Fruit fly (Drosophila melanogaster) whole organism, embryonic: Measurements from ENCODE around the gene CG44158.

Source experiments
- Awh ChIP-seq: fragments of 200-800 bp; sonication (Bioruptor generic); IDR thresholded peaks from 2 replicates; pipeline ENCODE4, ENCODE4 v1.3.6; 2022; ENCODE audit warnings: missing biosample characterization, missing genetic modification characterization
- C15 ChIP-seq: fragments of 200-800 bp; sonication (Bioruptor generic); IDR thresholded peaks from 3 replicates; pipeline ENCODE4 v1.3.6; 2022; ENCODE audit warnings: missing biosample characterization, missing genetic modification characterization
- CG10147 ChIP-seq: fragments of 200-800 bp; sonication (Bioruptor generic); optimal IDR thresholded peaks from 2 replicates; lab custom pipeline; 2019; ENCODE audit warnings: missing biosample characterization, mild to moderate bottlenecking, missing genetic modification characterization, moderate library complexity
- CG10959 ChIP-seq: fragments of 200-800 bp; sonication (Bioruptor generic); IDR thresholded peaks from 2 replicates; pipeline ENCODE4 v1.3.6; 2022; ENCODE audit warnings: missing biosample characterization, missing genetic modification characterization
- CG11247 ChIP-seq: fragments of 200-800 bp; sonication (Bioruptor generic); IDR thresholded peaks from 2 replicates; pipeline ENCODE4 v1.3.6; 2022; ENCODE audit warnings: missing biosample characterization, missing genetic modification characterization
- CG12236 ChIP-seq: fragments of 200-800 bp; sonication (Bioruptor generic); optimal IDR thresholded peaks from 2 replicates; lab custom pipeline; 2016; ENCODE audit warnings: missing biosample characterization, missing genetic modification characterization
- CG16815 ChIP-seq: fragments of 200-800 bp; sonication (Bioruptor generic); optimal IDR thresholded peaks from 3 replicates; lab custom pipeline; 2017; ENCODE audit warnings: missing biosample characterization, mild to moderate bottlenecking, missing genetic modification characterization
- CG1792 ChIP-seq: fragments of 200-800 bp; sonication (Bioruptor generic); optimal IDR thresholded peaks from 2 replicates; lab custom pipeline; 2016; ENCODE audit warnings: missing biosample characterization, missing genetic modification characterization
- CG2678 ChIP-seq: fragments of 200-800 bp; sonication (Bioruptor generic); optimal IDR thresholded peaks from 3 replicates; lab custom pipeline; 2019; ENCODE audit warnings: missing biosample characterization, mild to moderate bottlenecking, missing genetic modification characterization, moderate library complexity
- CG31388 ChIP-seq: fragments of 200-800 bp; sonication (Bioruptor generic); optimal IDR thresholded peaks from 2 replicates; lab custom pipeline; 2016; ENCODE audit warnings: missing biosample characterization, missing genetic modification characterization
- CG33557 ChIP-seq: fragments of 200-800 bp; sonication (Bioruptor generic); optimal IDR thresholded peaks from 2 replicates; lab custom pipeline; 2019; ENCODE audit warnings: missing biosample characterization, mild to moderate bottlenecking, missing genetic modification characterization, moderate library complexity
- CG34376 ChIP-seq: fragments of 200-800 bp; sonication (Bioruptor generic); optimal IDR thresholded peaks from 2 replicates; lab custom pipeline; 2018; ENCODE audit warnings: missing biosample characterization, mild to moderate bottlenecking, missing genetic modification characterization
- CG3847 ChIP-seq: fragments of 200-800 bp; sonication (Bioruptor generic); IDR thresholded peaks from 2 replicates; pipeline ENCODE4 v1.3.6; 2022; ENCODE audit warnings: missing biosample characterization, missing genetic modification characterization
- CG4328 ChIP-seq: fragments of 200-800 bp; sonication (Bioruptor generic); optimal IDR thresholded peaks from 3 replicates; lab custom pipeline; 2017; ENCODE audit warnings: missing biosample characterization, missing genetic modification reagents, missing genetic modification characterization
- CG43689 ChIP-seq: fragments of 200-800 bp; sonication (Bioruptor generic); IDR thresholded peaks from 2 replicates; pipeline ENCODE4 v1.3.6; 2022; ENCODE audit warnings: missing biosample characterization, missing genetic modification characterization
- CG4404 ChIP-seq: fragments of 200-800 bp; sonication (Bioruptor generic); IDR thresholded peaks from 2 replicates; pipeline ENCODE4 v1.3.6; 2022; ENCODE audit warnings: missing biosample characterization, missing genetic modification characterization
- CG7271 ChIP-seq: fragments of 200-800 bp; sonication (Bioruptor generic); optimal IDR thresholded peaks from 2 replicates; lab custom pipeline; 2018; ENCODE audit warnings: missing biosample characterization, mild to moderate bottlenecking, missing genetic modification characterization, moderate library complexity
- CG8478 ChIP-seq: fragments of >200 bp; optimal IDR thresholded peaks from 2 replicates; lab custom pipeline; 2018
- CG9437 ChIP-seq: fragments of 200-800 bp; sonication (Bioruptor generic); optimal IDR thresholded peaks from 2 replicates; lab custom pipeline; 2018; ENCODE audit warnings: missing biosample characterization, mild to moderate bottlenecking, missing genetic modification characterization
- CG9797 ChIP-seq: fragments of 200-800 bp; sonication (Bioruptor generic); optimal IDR thresholded peaks from 3 replicates; lab custom pipeline; 2018; ENCODE audit warnings: missing biosample characterization, mild to moderate bottlenecking, missing genetic modification characterization
- CrebB ChIP-seq: fragments of 200-800 bp; sonication (Bioruptor generic); optimal IDR thresholded peaks from 3 replicates; lab custom pipeline; 2018; ENCODE audit warnings: missing biosample characterization, mild to moderate bottlenecking, missing genetic modification characterization
- Dad ChIP-seq: fragments of 200-800 bp; sonication (Bioruptor generic); optimal IDR thresholded peaks from 3 replicates; lab custom pipeline; 2016; ENCODE audit warnings: missing biosample characterization, missing genetic modification characterization
- Fer1 ChIP-seq: fragments of 200-800 bp; sonication (Bioruptor generic); optimal IDR thresholded peaks from 2 replicates; lab custom pipeline; 2017; ENCODE audit warnings: missing biosample characterization, mild to moderate bottlenecking, missing genetic modification characterization
- Fer2 ChIP-seq: fragments of 200-800 bp; sonication (Bioruptor generic); optimal IDR thresholded peaks from 2 replicates; lab custom pipeline; 2018; ENCODE audit warnings: missing biosample characterization, mild to moderate bottlenecking, missing genetic modification characterization, moderate library complexity
- HLH4C ChIP-seq: fragments of 200-800 bp; sonication (Bioruptor generic); IDR thresholded peaks from 3 replicates; pipeline ENCODE4 v1.3.6; 2022; ENCODE audit warnings: missing biosample characterization, missing genetic modification characterization; ENCODE audit not compliant: partially characterized antibody
- Hr78 ChIP-seq, 2 experiments: fragments of 200-800 bp in 1 of 2; fragments of >200 bp in 1 of 2; sonication (Bioruptor generic) in 1 of 2; optimal IDR thresholded peaks; 2 replicates each; lab custom pipeline; 2017 to 2019; ENCODE audit warnings: missing biosample characterization in 2 of 2, missing genetic modification characterization in 2 of 2, mild to moderate bottlenecking in 1 of 2, moderate library complexity in 1 of 2
- Mad ChIP-seq: fragments of 200-800 bp; sonication (Bioruptor generic); optimal IDR thresholded peaks from 2 replicates; lab custom pipeline; 2016; ENCODE audit warnings: missing biosample characterization, missing genetic modification characterization
- Mrtf ChIP-seq: fragments of 200-800 bp; sonication (Bioruptor generic); IDR thresholded peaks from 3 replicates; pipeline ENCODE4 v1.3.6; 2022; ENCODE audit warnings: missing biosample characterization, missing genetic modification characterization
- NFAT ChIP-seq: fragments of 200-800 bp; sonication (Bioruptor generic); IDR thresholded peaks from 2 replicates; pipeline ENCODE4 v1.3.6; 2022; ENCODE audit warnings: missing biosample characterization, missing genetic modification characterization
- Six4 ChIP-seq: fragments of 200-800 bp; sonication (Bioruptor generic); optimal IDR thresholded peaks from 2 replicates; lab custom pipeline; 2016; ENCODE audit warnings: missing biosample characterization, missing genetic modification characterization
- Sox100B ChIP-seq: fragments of 200-800 bp; sonication (Bioruptor generic); optimal IDR thresholded peaks from 3 replicates; lab custom pipeline; 2018; ENCODE audit warnings: missing biosample characterization, mild to moderate bottlenecking, missing genetic modification characterization
- Sry-δ ChIP-seq: fragments of 200-800 bp; sonication (Bioruptor generic); optimal IDR thresholded peaks from 2 replicates; lab custom pipeline; 2016; ENCODE audit warnings: missing biosample characterization, missing genetic modification characterization
- Vsx1 ChIP-seq: fragments of 200-800 bp; sonication (Bioruptor generic); optimal IDR thresholded peaks from 2 replicates; lab custom pipeline; 2017; ENCODE audit warnings: missing biosample characterization, mild to moderate bottlenecking, missing genetic modification characterization, missing genetic modification reagents
- cas ChIP-seq: fragments of 200-800 bp; sonication (Bioruptor generic); IDR thresholded peaks from 2 replicates; pipeline ENCODE4 v1.3.6; 2022; ENCODE audit warnings: missing biosample characterization, missing genetic modification characterization
- cato ChIP-seq: fragments of 200-800 bp; sonication (Bioruptor generic); optimal IDR thresholded peaks from 2 replicates; lab custom pipeline; 2016; ENCODE audit warnings: missing biosample characterization, missing genetic modification characterization, borderline replicate concordance
- grn ChIP-seq: fragments of 200-800 bp; sonication (Bioruptor generic); optimal IDR thresholded peaks from 3 replicates; lab custom pipeline; 2017; ENCODE audit warnings: missing biosample characterization, missing genetic modification characterization
- gro ChIP-seq: fragments of 200-800 bp; sonication (Bioruptor generic); optimal IDR thresholded peaks from 2 replicates; lab custom pipeline; 2016; ENCODE audit warnings: missing biosample characterization, missing genetic modification characterization
- ham ChIP-seq: fragments of 200-800 bp; sonication (Bioruptor generic); IDR thresholded peaks from 2 replicates; pipeline ENCODE4 v1.3.6; 2022; ENCODE audit warnings: missing biosample characterization, missing genetic modification characterization
- jigr1 ChIP-seq: fragments of 200-800 bp; sonication (Bioruptor generic); IDR thresholded peaks from 3 replicates; pipeline ENCODE4 v1.3.6; 2022; ENCODE audit warnings: missing biosample characterization, missing genetic modification characterization
- ken ChIP-seq: fragments of 200-800 bp; sonication (Bioruptor generic); IDR thresholded peaks from 3 replicates; pipeline ENCODE4 v1.3.6; 2022; ENCODE audit warnings: missing biosample characterization, missing genetic modification characterization
- maf-S ChIP-seq: fragments of 200-800 bp; sonication (Bioruptor generic); optimal IDR thresholded peaks from 2 replicates; lab custom pipeline; 2016; ENCODE audit warnings: missing biosample characterization, missing genetic modification characterization
- nerfin-2 ChIP-seq: fragments of 200-800 bp; sonication (Bioruptor generic); IDR thresholded peaks from 2 replicates; pipeline ENCODE4 v1.3.6; 2022; ENCODE audit warnings: missing biosample characterization, missing genetic modification characterization; ENCODE audit not compliant: partially characterized antibody
- pan ChIP-seq, 4 experiments: fragments of >200 bp in 3 of 4; fragments of 200-800 bp in 1 of 4; sonication (Bioruptor generic) in 1 of 4; optimal IDR thresholded peaks in 3 of 4; IDR thresholded peaks in 1 of 4; 2 replicates each; pipeline versions ENCODE4 v1.3.6 to Lab custom; 2017 to 2022; ENCODE audit warnings: missing biosample characterization in 2 of 4, missing genetic modification characterization in 2 of 4, mixed read lengths in 1 of 4
- pita ChIP-seq: fragments of 200-800 bp; sonication (Bioruptor generic); optimal IDR thresholded peaks from 2 replicates; lab custom pipeline; 2017; ENCODE audit warnings: missing biosample characterization, mild to moderate bottlenecking, missing genetic modification characterization
- psq ChIP-seq: fragments of 200-800 bp; sonication (Bioruptor generic); optimal IDR thresholded peaks from 2 replicates; lab custom pipeline; 2017; ENCODE audit warnings: missing biosample characterization, missing genetic modification characterization
- sim ChIP-seq: fragments of 200-800 bp; sonication (Bioruptor generic); IDR thresholded peaks from 2 replicates; pipeline ENCODE4 v1.3.6; 2022; ENCODE audit warnings: missing biosample characterization, missing genetic modification characterization
- sisA ChIP-seq: fragments of 200-800 bp; sonication (Bioruptor generic); IDR thresholded peaks from 2 replicates; pipeline ENCODE4 v1.3.6; 2022; ENCODE audit warnings: missing biosample characterization, missing genetic modification characterization
- slp2 ChIP-seq: fragments of 200-800 bp; sonication (Bioruptor generic); optimal IDR thresholded peaks from 2 replicates; lab custom pipeline; 2016; ENCODE audit warnings: missing biosample characterization, missing genetic modification characterization
- tna ChIP-seq: fragments of 200-800 bp; sonication (Bioruptor generic); IDR thresholded peaks from 2 replicates; pipeline ENCODE4 v1.3.6; 2022; ENCODE audit warnings: missing biosample characterization, missing genetic modification characterization; ENCODE audit not compliant: partially characterized antibody

Gene CG44158

DNA sequence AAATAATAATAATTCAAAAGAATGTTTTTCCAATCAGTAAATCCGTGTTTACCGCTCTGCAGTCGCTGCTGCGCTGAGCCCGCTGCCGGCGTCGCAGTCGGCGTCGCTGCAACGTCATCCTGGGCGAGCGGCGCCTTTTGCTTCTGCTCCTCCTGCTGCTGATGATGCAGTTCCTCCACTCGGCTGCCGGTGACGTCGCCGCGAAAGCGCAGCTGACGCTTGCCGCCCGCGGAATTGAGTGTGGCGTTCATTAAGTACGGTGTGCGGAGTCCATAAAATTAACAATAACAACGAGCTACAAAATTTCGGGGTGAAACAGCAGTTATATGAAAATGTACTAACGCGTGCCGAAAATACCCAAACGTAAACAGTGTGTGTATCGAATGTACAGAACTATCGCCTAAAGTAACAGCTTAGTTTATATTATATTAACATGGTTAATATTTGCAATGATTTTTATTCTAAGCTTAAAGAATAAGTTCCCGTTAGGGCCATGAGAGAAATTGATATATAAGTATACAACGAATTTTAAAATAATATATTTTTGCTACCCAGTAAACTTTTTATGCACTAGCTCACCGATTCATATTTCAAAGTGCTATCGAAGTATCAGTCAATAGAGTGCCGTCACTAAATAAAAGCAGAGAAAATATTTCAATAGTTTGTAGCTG is 44.4 kb upstream of the CG44158 start, which contains the start of the genes CG7218 and Cbp20 (continued):
- no peak for TF ChIP-seq sim (GFP tag; lab: Robert Waterston, UW)
- TF ChIP-seq pita (GFP tag; lab: Kevin White, UChicago) = no peak
- TF ChIP-seq CG7271 (tag; lab: Kevin White, UChicago) = peak; percentile 28
- TF ChIP-seq CG11247 (GFP tag; lab: Robert Waterston, UW) = peak; percentile 80
- TF ChIP-seq Mad = peak; percentile 14
- TF ChIP-seq Dad = peak; percentile 16
- no peak for TF ChIP-seq CG8478 (lab: Kevin White, UChicago)
- TF ChIP-seq Six4 (GFP tag; lab: Kevin White, UChicago) = peak; percentile 57
- TF ChIP-seq pan (optimal IDR thresholded peaks at IDR 0.05; lab: Kevin White, UChicago) = no peak
- peak in 1 of 2 experiments; percentile 82 for TF ChIP-seq pan (GFP tag; optimal IDR thresholded peaks at IDR 0.05 in 1 of 2, IDR thresholded peaks at IDR 0.05 in 1 of 2)
- no peak for TF ChIP-seq psq (GFP tag; lab: Kevin White, UChicago)
- no peak for TF ChIP-seq grn
- peak; percentile 49; the same call in 1 of the 2 replicates for TF ChIP-seq Awh (GFP tag; lab: Robert Waterston, UW)
- no peak for TF ChIP-seq CG12236 (GFP tag; lab: Kevin White, UChicago)
- no peak for TF ChIP-seq Vsx1 (GFP tag; lab: Kevin White, UChicago)
- peak; percentile 56 for TF ChIP-seq Fer2 (tag; lab: Kevin White, UChicago)
- TF ChIP-seq cas (GFP tag; lab: Robert Waterston, UW) = peak; percentile 41; the same call in 1 of the 2 replicates
- 0 out of 3 replicates have a peak, but pooled peaks have one; percentile 5 for TF ChIP-seq C15
- TF ChIP-seq CG1792 (GFP tag; lab: Kevin White, UChicago) = no peak
- TF ChIP-seq Hr78 (GFP tag; optimal IDR thresholded peaks at IDR 0.05; lab: Kevin White, UChicago) = no peak
- TF ChIP-seq CG43689 (GFP tag; lab: Robert Waterston, UW) = no peak
- TF ChIP-seq Sox100B (GFP tag; lab: Kevin White, UChicago) = peak; percentile 35
- peak; percentile 47 for TF ChIP-seq CG4328 (GFP tag; lab: Kevin White, UChicago)
- peak; percentile 83 for TF ChIP-seq Sry-δ (GFP tag; lab: Kevin White, UChicago)
- peak; percentile 29; the same call in 1 of the 2 replicates for TF ChIP-seq tna
- TF ChIP-seq CrebB = peak; percentile 3
- no peak; the same call in 1 of the 2 replicates for TF ChIP-seq CG4404 (GFP tag; lab: Robert Waterston, UW)
- TF ChIP-seq cato (GFP tag; lab: Kevin White, UChicago) = peak; percentile 35
- TF ChIP-seq CG3847 (GFP tag; lab: Robert Waterston, UW) = peak; percentile 82
- TF ChIP-seq CG34376 = peak; percentile 67
- TF ChIP-seq sisA (GFP tag; lab: Robert Waterston, UW) = peak; percentile 68
- peak; percentile 10 for TF ChIP-seq gro (GFP tag; lab: Kevin White, UChicago)
- peak; percentile 10 for TF ChIP-seq CG16815 (GFP tag; lab: Kevin White, UChicago)
- TF ChIP-seq nerfin-2 (GFP tag; lab: Robert Waterston, UW) = peak; percentile 55
- TF ChIP-seq CG10959 (GFP tag; lab: Robert Waterston, UW) = no peak
- TF ChIP-seq CG33557 (GFP tag; lab: Kevin White, UChicago) = peak; percentile 65
- TF ChIP-seq Fer1 (GFP tag; lab: Kevin White, UChicago) = peak; percentile 30
- no peak for TF ChIP-seq ham (GFP tag; lab: Robert Waterston, UW)
- peak; percentile 63; the same call in 1 of the 3 replicates for TF ChIP-seq Mrtf (GFP tag; lab: Robert Waterston, UW)
- peak; percentile 78 for TF ChIP-seq CG2678
- TF ChIP-seq maf-S (GFP tag; lab: Kevin White, UChicago) = peak; percentile 23
- TF ChIP-seq CG9437 (GFP tag; lab: Kevin White, UChicago) = peak; percentile 73
- peak; percentile 8 for TF ChIP-seq slp2 (GFP tag; lab: Kevin White, UChicago)
- 0 out of 3 replicates have a peak, but pooled peaks have one; percentile 23 for TF ChIP-seq jigr1 (GFP tag; lab: Robert Waterston, UW)
- TF ChIP-seq ken (GFP tag; lab: Robert Waterston, UW) = peak; percentile 84
- peak; percentile 29 for TF ChIP-seq CG31388 (GFP tag; lab: Kevin White, UChicago)
- TF ChIP-seq NFAT (GFP tag; lab: Robert Waterston, UW) = peak; percentile 95
- peak; percentile 82 for TF ChIP-seq HLH4C (GFP tag; lab: Robert Waterston, UW)
- TF ChIP-seq CG9797 (GFP tag; lab: Kevin White, UChicago) = peak; percentile 73
- peak; percentile 56 for TF ChIP-seq CG10147 (GFP tag; lab: Kevin White, UChicago)
